ENCODE assay signal across 4 fruit fly cellular contexts in the genomic region with DNA sequence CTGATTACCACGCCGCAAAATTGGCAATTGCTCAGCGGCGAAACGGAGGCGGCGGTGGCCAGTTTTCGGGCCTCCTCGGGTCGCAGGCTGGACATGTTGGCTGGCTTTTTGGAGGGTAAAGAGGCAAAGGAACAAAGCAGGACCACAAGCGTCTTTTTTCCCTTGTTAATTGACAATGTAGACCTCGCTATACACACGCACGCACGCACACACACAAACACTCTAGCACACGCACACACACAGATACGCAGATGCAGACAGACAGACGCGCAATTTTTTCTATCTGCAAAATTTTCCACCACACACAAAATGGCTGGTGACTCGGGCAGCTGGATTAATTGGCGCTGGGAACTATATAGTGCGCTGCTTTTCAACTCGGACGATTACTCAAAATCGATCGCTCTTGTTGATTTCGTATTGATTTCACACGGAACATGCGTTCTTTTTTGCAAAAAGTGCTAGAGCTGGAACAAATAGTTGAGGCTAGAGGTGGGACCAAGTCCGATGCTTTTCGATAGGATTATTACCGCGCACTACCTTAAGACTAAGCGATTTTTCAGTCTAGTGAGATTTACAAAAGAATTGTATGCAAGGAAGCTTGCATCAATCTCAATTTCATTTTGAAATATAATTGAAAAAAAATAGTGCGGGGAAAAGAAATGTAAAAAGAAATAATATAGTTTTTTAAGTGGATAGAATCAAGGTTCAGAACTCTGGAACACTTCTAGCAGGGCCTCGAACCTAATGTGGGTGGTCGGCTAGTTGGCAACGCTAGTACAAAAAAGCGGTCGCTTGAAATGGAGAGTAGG.
TF ChIP-seq lines count a peak whose summit lies in the region.

A gene (minus strand): TSS at position 476 of the 809 bp plus-strand sequence.

TF ChIP-seq in whole organism, adult, 20 proteins besides CTCF, POLR2A, EP300 and RAD21 (continued from another document):
- TF ChIP-seq Clk (GFP tag; optimal IDR thresholded peaks at IDR 0.05; lab: Kevin White, UChicago): peak; percentile 40
- TF ChIP-seq cnc (optimal IDR thresholded peaks at IDR 0.05; lab: Kevin White, UChicago): no peak
- TF ChIP-seq CG33017 (tag; optimal IDR thresholded peaks at IDR 0.05; lab: Kevin White, UChicago): no peak
- TF ChIP-seq CG11617 (GFP tag; optimal IDR thresholded peaks at IDR 0.05; lab: Kevin White, UChicago): peak; percentile 32

TF ChIP-seq in whole organism, embryonic, 481 proteins besides CTCF, POLR2A, EP300 and RAD21 (continued from another document and continues in another):
- TF ChIP-seq Blimp-1 (GFP tag; optimal IDR thresholded peaks at IDR 0.05; lab: Kevin White, UChicago): peak; percentile 79
- TF ChIP-seq CG34224 (GFP tag; IDR thresholded peaks at IDR 0.05; lab: Robert Waterston, UW; ENCODE audit: partially characterized antibody): peak; percentile 49; the same call in 1 of the 3 replicates
- TF ChIP-seq lilli (GFP tag; optimal IDR thresholded peaks at IDR 0.05; lab: Kevin White, UChicago): peak; percentile 34
- peak; percentile 24 for TF ChIP-seq Bdp1 (GFP tag; optimal IDR thresholded peaks at IDR 0.05; lab: Kevin White, UChicago)
- no peak for TF ChIP-seq CG4707 (GFP tag; optimal IDR thresholded peaks at IDR 0.05; lab: Kevin White, UChicago)
- peak; percentile 78 for TF ChIP-seq hkb (optimal IDR thresholded peaks at IDR 0.05; lab: Kevin White, UChicago)
- no peak for TF ChIP-seq hkb (GFP tag; IDR thresholded peaks at IDR 0.05; lab: Robert Waterston, UW)
- no peak for TF ChIP-seq Poxn (GFP tag; IDR thresholded peaks at IDR 0.05; lab: Robert Waterston, UW)
- TF ChIP-seq CG7556 (GFP tag; optimal IDR thresholded peaks at IDR 0.05; lab: Kevin White, UChicago): peak; percentile 24
- no peak for TF ChIP-seq Rx (GFP tag; IDR thresholded peaks at IDR 0.05; lab: Robert Waterston, UW)
- peak; percentile 5 for TF ChIP-seq Camta (GFP tag; optimal IDR thresholded peaks at IDR 0.05; lab: Kevin White, UChicago)
- no peak for TF ChIP-seq HmgD (GFP tag; optimal IDR thresholded peaks at IDR 0.05; lab: Kevin White, UChicago)
- peak; percentile 19 for TF ChIP-seq Hr3 (GFP tag; optimal IDR thresholded peaks at IDR 0.05; lab: Kevin White, UChicago)
- no peak for TF ChIP-seq wek (GFP tag; optimal IDR thresholded peaks at IDR 0.05; lab: Kevin White, UChicago)
- no peak for TF ChIP-seq ranshi (GFP tag; IDR thresholded peaks at IDR 0.05; lab: Robert Waterston, UW)
- TF ChIP-seq Doc3 (GFP tag; IDR thresholded peaks at IDR 0.05; lab: Robert Waterston, UW; ENCODE audit: partially characterized antibody): peak; percentile 65; the same call in 2 of the 3 replicates
- peak; percentile 1 for TF ChIP-seq Hsf (GFP tag; optimal IDR thresholded peaks at IDR 0.05; lab: Kevin White, UChicago)
- TF ChIP-seq Doc2 (GFP tag; IDR thresholded peaks at IDR 0.05; lab: Robert Waterston, UW): no peak
- no peak for TF ChIP-seq CG14965 (GFP tag; optimal IDR thresholded peaks at IDR 0.05; lab: Kevin White, UChicago; ENCODE audit: borderline replicate concordance)
- TF ChIP-seq CG15269 (tag; optimal IDR thresholded peaks at IDR 0.05; lab: Kevin White, UChicago): peak; percentile 4
- no peak for TF ChIP-seq CG9876 (GFP tag; optimal IDR thresholded peaks at IDR 0.05; lab: Kevin White, UChicago)
- peak; percentile 53 for TF ChIP-seq CG10543 (GFP tag; optimal IDR thresholded peaks at IDR 0.05; lab: Kevin White, UChicago)
- peak; percentile 26; the same call in 1 of the 2 replicates for TF ChIP-seq CG10366 (GFP tag; IDR thresholded peaks at IDR 0.05; lab: Robert Waterston, UW)
- no peak for TF ChIP-seq E2f1 (GFP tag; IDR thresholded peaks at IDR 0.05; lab: Robert Waterston, UW)
- no peak; the same call in 1 of the 2 replicates for TF ChIP-seq CG32772 (GFP tag; IDR thresholded peaks at IDR 0.05; lab: Robert Waterston, UW)
- TF ChIP-seq CrebB (tag; optimal IDR thresholded peaks at IDR 0.05; lab: Kevin White, UChicago): no peak
- peak; percentile 52 for TF ChIP-seq CG12391 (tag; optimal IDR thresholded peaks at IDR 0.05; lab: Kevin White, UChicago)
- no peak for TF ChIP-seq CG7271 (tag; optimal IDR thresholded peaks at IDR 0.05; lab: Kevin White, UChicago)
- no peak for TF ChIP-seq fd96Cb (tag; optimal IDR thresholded peaks at IDR 0.05; lab: Kevin White, UChicago)
- peak; percentile 64 for TF ChIP-seq phol (tag; optimal IDR thresholded peaks at IDR 0.05; lab: Kevin White, UChicago)
- peak; percentile 37 for TF ChIP-seq Dip3 (GFP tag; optimal IDR thresholded peaks at IDR 0.05; lab: Kevin White, UChicago)
- no peak for TF ChIP-seq CG3726 (GFP tag; IDR thresholded peaks at IDR 0.05; lab: Robert Waterston, UW)
- TF ChIP-seq Spps (tag; optimal IDR thresholded peaks at IDR 0.05; lab: Kevin White, UChicago): no peak
- TF ChIP-seq Dad (GFP tag; optimal IDR thresholded peaks at IDR 0.05; lab: Kevin White, UChicago): peak; percentile 2
- TF ChIP-seq trem (tag; optimal IDR thresholded peaks at IDR 0.05; lab: Kevin White, UChicago): peak; percentile 86
- TF ChIP-seq peb (GFP tag; IDR thresholded peaks at IDR 0.05; lab: Robert Waterston, UW): no peak
- no peak for TF ChIP-seq ssp (GFP tag; IDR thresholded peaks at IDR 0.05; lab: Robert Waterston, UW)
- TF ChIP-seq Dfd (GFP tag; optimal IDR thresholded peaks at IDR 0.05; lab: Kevin White, UChicago): peak in 1 of 2 experiments; percentile 61
- TF ChIP-seq pho (GFP tag; optimal IDR thresholded peaks at IDR 0.05; lab: Kevin White, UChicago): peak; percentile 62

TF ChIP-seq in whole organism, prepupa, 60 proteins besides CTCF, POLR2A, EP300 and RAD21 (continued from another document):
- TF ChIP-seq fd59A (GFP tag; optimal IDR thresholded peaks at IDR 0.05; lab: Kevin White, UChicago) (no peak), CG32006 (GFP tag; optimal IDR thresholded peaks at IDR 0.05; lab: Kevin White, UChicago) (no peak), CG3919 (GFP tag; optimal IDR thresholded peaks at IDR 0.05; lab: Kevin White, UChicago) (peak; percentile 44), pdm3 (GFP tag; optimal IDR thresholded peaks at IDR 0.05; lab: Kevin White, UChicago) (no peak), Smox (GFP tag; optimal IDR thresholded peaks at IDR 0.05; lab: Kevin White, UChicago) (peak; percentile 33), CG8632 (GFP tag; optimal IDR thresholded peaks at IDR 0.05; lab: Kevin White, UChicago) (no peak), Hr39 (GFP tag; optimal IDR thresholded peaks at IDR 0.05; lab: Kevin White, UChicago) (peak; percentile 14), fkh (GFP tag; optimal IDR thresholded peaks at IDR 0.05; lab: Kevin White, UChicago) (peak; percentile 46), CG4318 (GFP tag; optimal IDR thresholded peaks at IDR 0.05; lab: Kevin White, UChicago) (no peak), esn (GFP tag; optimal IDR thresholded peaks at IDR 0.05; lab: Kevin White, UChicago) (peak; percentile 53), CG3032 (tag; optimal IDR thresholded peaks at IDR 0.05; lab: Kevin White, UChicago) (peak; percentile 33), CG6808 (GFP tag; optimal IDR thresholded peaks at IDR 0.05; lab: Kevin White, UChicago) (peak; percentile 24), CG1621 (tag; optimal IDR thresholded peaks at IDR 0.05; lab: Kevin White, UChicago) (no peak), Lpt (GFP tag; optimal IDR thresholded peaks at IDR 0.05; lab: Kevin White, UChicago) (no peak), CG10669 (GFP tag; optimal IDR thresholded peaks at IDR 0.05; lab: Kevin White, UChicago) (no peak), cyc (GFP tag; optimal IDR thresholded peaks at IDR 0.05; lab: Kevin White, UChicago) (no peak), CG10631 (GFP tag; optimal IDR thresholded peaks at IDR 0.05; lab: Kevin White, UChicago) (peak; percentile 49), Eip75B (GFP tag; optimal IDR thresholded peaks at IDR 0.05; lab: Kevin White, UChicago) (no peak), Blimp-1 (GFP tag; optimal IDR thresholded peaks at IDR 0.05; lab: Kevin White, UChicago) (peak; percentile 72), CG11294 (GFP tag; IDR thresholded peaks at IDR 0.05; lab: Robert Waterston, UW) (no peak), fd85E (GFP tag; optimal IDR thresholded peaks at IDR 0.05; lab: Kevin White, UChicago) (no peak), topi (GFP tag; optimal IDR thresholded peaks at IDR 0.05; lab: Kevin White, UChicago) (no peak), dsx (GFP tag; optimal IDR thresholded peaks at IDR 0.05; lab: Kevin White, UChicago; ENCODE audit: poor library complexity, severe bottlenecking) (peak; percentile 74), Sox102F (GFP tag; optimal IDR thresholded peaks at IDR 0.05; lab: Kevin White, UChicago) (no peak), CG34406 (GFP tag; optimal IDR thresholded peaks at IDR 0.05; lab: Kevin White, UChicago) (no peak), ss (GFP tag; optimal IDR thresholded peaks at IDR 0.05; lab: Kevin White, UChicago) (peak in 1 of 2 experiments; percentile 41), Ets21C (GFP tag; optimal IDR thresholded peaks at IDR 0.05; lab: Kevin White, UChicago) (peak; percentile 13), eg (GFP tag; IDR thresholded peaks at IDR 0.05; lab: Robert Waterston, UW) (0 out of 3 replicates have a peak, but pooled peaks have one; percentile 10), CG8119 (GFP tag; IDR thresholded peaks at IDR 0.05; lab: Robert Waterston, UW) (no peak), Eip93F (GFP tag; optimal IDR thresholded peaks at IDR 0.05; lab: Kevin White, UChicago) (no peak), salr (GFP tag; optimal IDR thresholded peaks at IDR 0.05; lab: Kevin White, UChicago) (no peak), CG6854 (GFP tag; optimal IDR thresholded peaks at IDR 0.05; lab: Kevin White, UChicago) (no peak), CG7368 (GFP tag; optimal IDR thresholded peaks at IDR 0.05; lab: Kevin White, UChicago) (no peak), CG6276 (GFP tag; optimal IDR thresholded peaks at IDR 0.05; lab: Kevin White, UChicago) (no peak), Gug (GFP tag; IDR thresholded peaks at IDR 0.05; lab: Robert Waterston, UW) (no peak), net (GFP tag; optimal IDR thresholded peaks at IDR 0.05; lab: Kevin White, UChicago) (no peak), lz (GFP tag; optimal IDR thresholded peaks at IDR 0.05; lab: Kevin White, UChicago) (peak; percentile 14), dac (GFP tag; optimal IDR thresholded peaks at IDR 0.05; lab: Kevin White, UChicago) (no peak), CG16779 (tag; optimal IDR thresholded peaks at IDR 0.05; lab: Kevin White, UChicago) (no peak), OdsH (GFP tag; optimal IDR thresholded peaks at IDR 0.05; lab: Kevin White, UChicago) (no peak), achi (GFP tag; optimal IDR thresholded peaks at IDR 0.05; lab: Kevin White, UChicago) (no peak), CG11902 (GFP tag; optimal IDR thresholded peaks at IDR 0.05; lab: Kevin White, UChicago) (no peak)

TF ChIP-seq in whole organism, wandering third instar larva, 38 proteins besides CTCF, POLR2A, EP300 and RAD21 (continued from another document):
- TF ChIP-seq Dfd (GFP tag; optimal IDR thresholded peaks at IDR 0.05; lab: Kevin White, UChicago) (peak; percentile 50), CrebA (GFP tag; optimal IDR thresholded peaks at IDR 0.05; lab: Kevin White, UChicago; ENCODE audit: borderline replicate concordance) (no peak), jim (GFP tag; optimal IDR thresholded peaks at IDR 0.05; lab: Kevin White, UChicago) (no peak), Hr83 (GFP tag; optimal IDR thresholded peaks at IDR 0.05; lab: Kevin White, UChicago; ENCODE audit: poor library complexity, severe bottlenecking) (no peak)
